Fruit fly (Drosophila melanogaster): Measurements from ENCODE around the gene Tudor-SN.

- TF ChIP-seq CG32264 (GFP tag; optimal IDR thresholded peaks at IDR 0.05) (no peak), Abd-B (GFP tag; optimal IDR thresholded peaks at IDR 0.05) (no peak), psq (GFP tag; optimal IDR thresholded peaks at IDR 0.05) (peak; percentile 53), Mio (GFP tag; optimal IDR thresholded peaks at IDR 0.05) (no peak), Rel (GFP tag; optimal IDR thresholded peaks at IDR 0.05) (peak; percentile 3), Rel (tag; optimal IDR thresholded peaks at IDR 0.05) (no peak), ey (GFP tag; optimal IDR thresholded peaks at IDR 0.05) (peak; percentile 77), Dif (GFP tag; optimal IDR thresholded peaks at IDR 0.05; ENCODE audit: partially characterized antibody) (no peak), pan (optimal IDR thresholded peaks at IDR 0.05) (no peak), fru (GFP tag; optimal IDR thresholded peaks at IDR 0.05) (peak; percentile 74), lola (GFP tag; optimal IDR thresholded peaks at IDR 0.05) (no peak), rgr (GFP tag; optimal IDR thresholded peaks at IDR 0.05) (peak; percentile 58), HLH106 (tag; optimal IDR thresholded peaks at IDR 0.05) (peak; percentile 85), CG9705 (GFP tag; optimal IDR thresholded peaks at IDR 0.05) (peak; percentile 67)
Measured at dm6 chr3L:223019-223902, 40.9 kb downstream of the Tudor-SN start, which contains the start of the genes pyx and CG33229.
